Fruit fly (Drosophila melanogaster) whole organism, prepupa: ENCODE measurements around the gene yellow-f.
A peak's percentile ranks its signal among the peaks of the same experiment; 100 is the strongest.

Experiments
- Blimp-1 ChIP-seq: fragments of 200-800 bp; sonication (Bioruptor generic); optimal IDR thresholded peaks from 3 replicates; lab custom pipeline; 2017; ENCODE audit warnings: missing biosample characterization, missing genetic modification characterization, mild to moderate bottlenecking, moderate library complexity, missing genetic modification reagents
- CG10631 ChIP-seq: fragments of 200-800 bp; sonication (Bioruptor generic); optimal IDR thresholded peaks from 2 replicates; lab custom pipeline; 2016; ENCODE audit warnings: missing biosample characterization, missing genetic modification characterization
- CG10669 ChIP-seq: fragments of 200-800 bp; sonication (Bioruptor generic); optimal IDR thresholded peaks from 3 replicates; lab custom pipeline; 2018; ENCODE audit warnings: missing biosample characterization, mild to moderate bottlenecking, missing genetic modification characterization, moderate library complexity
- CG11294 ChIP-seq: fragments of 200-800 bp; sonication (Bioruptor generic); IDR thresholded peaks from 2 replicates; pipeline ENCODE4 v1.3.6; 2022; ENCODE audit warnings: missing biosample characterization, missing genetic modification characterization
- CG11762 ChIP-seq: fragments of 200-800 bp; sonication (Bioruptor generic); optimal IDR thresholded peaks from 3 replicates; lab custom pipeline; 2016; ENCODE audit warnings: missing biosample characterization, missing genetic modification characterization; ENCODE audit not compliant: insufficient read depth
- CG11902 ChIP-seq: fragments of 200-800 bp; sonication (Bioruptor generic); optimal IDR thresholded peaks from 3 replicates; lab custom pipeline; 2016; ENCODE audit warnings: missing biosample characterization, missing genetic modification characterization
- CG15336 ChIP-seq: fragments of 200-800 bp; sonication (Bioruptor generic); IDR thresholded peaks from 2 replicates; pipeline ENCODE4 v1.3.6; 2022; ENCODE audit warnings: missing biosample characterization, missing genetic modification characterization
- CG16779 ChIP-seq: fragments of 200-800 bp; sonication (Bioruptor generic); optimal IDR thresholded peaks from 3 replicates; lab custom pipeline; 2017; ENCODE audit warnings: missing biosample characterization, mild to moderate bottlenecking, missing genetic modification characterization
- CG3032 ChIP-seq: fragments of 200-800 bp; optimal IDR thresholded peaks from 2 replicates; lab custom pipeline; 2019; ENCODE audit warnings: missing biosample characterization, mild to moderate bottlenecking, missing genetic modification characterization, moderate library complexity
- CG31627 ChIP-seq: fragments of 200-800 bp; sonication (Bioruptor generic); optimal IDR thresholded peaks from 3 replicates; lab custom pipeline; 2016; ENCODE audit warnings: missing biosample characterization, missing genetic modification characterization
- CG32006 ChIP-seq: fragments of 200-800 bp; sonication (Bioruptor generic); optimal IDR thresholded peaks from 3 replicates; lab custom pipeline; 2017; ENCODE audit warnings: missing biosample characterization, mild to moderate bottlenecking, missing genetic modification characterization
- CG34406 ChIP-seq: fragments of 200-800 bp; sonication (Bioruptor generic); optimal IDR thresholded peaks from 3 replicates; lab custom pipeline; 2016; ENCODE audit warnings: missing biosample characterization, missing genetic modification characterization
- CG3919 ChIP-seq: fragments of 200-800 bp; sonication (Bioruptor generic); optimal IDR thresholded peaks from 3 replicates; lab custom pipeline; 2016; ENCODE audit warnings: missing biosample characterization, missing genetic modification characterization
- CG6276 ChIP-seq: fragments of 200-800 bp; sonication (Bioruptor generic); optimal IDR thresholded peaks from 2 replicates; lab custom pipeline; 2017; ENCODE audit warnings: missing biosample characterization, mild to moderate bottlenecking, missing genetic modification characterization
- CG6792 ChIP-seq: fragments of 200-800 bp; sonication (Bioruptor generic); optimal IDR thresholded peaks from 3 replicates; lab custom pipeline; 2016; ENCODE audit warnings: missing biosample characterization, missing genetic modification characterization
- CG6854 ChIP-seq: fragments of 200-800 bp; sonication (Bioruptor generic); optimal IDR thresholded peaks from 2 replicates; lab custom pipeline; 2017; ENCODE audit warnings: missing biosample characterization, mild to moderate bottlenecking, missing genetic modification characterization
- CG7368 ChIP-seq: fragments of 200-800 bp; sonication (Bioruptor generic); optimal IDR thresholded peaks from 3 replicates; lab custom pipeline; 2016; ENCODE audit warnings: missing biosample characterization, missing genetic modification characterization
- CG8319 ChIP-seq: fragments of 200-800 bp; sonication (Bioruptor generic); optimal IDR thresholded peaks from 3 replicates; lab custom pipeline; 2016; ENCODE audit warnings: missing biosample characterization, missing genetic modification characterization
- CG8632 ChIP-seq: fragments of 200-800 bp; sonication (Bioruptor generic); optimal IDR thresholded peaks from 3 replicates; lab custom pipeline; 2016; ENCODE audit warnings: missing biosample characterization, missing genetic modification characterization
- CG9139 ChIP-seq: fragments of 200-800 bp; sonication (Bioruptor generic); optimal IDR thresholded peaks from 3 replicates; lab custom pipeline; 2017; ENCODE audit warnings: missing biosample characterization, mild to moderate bottlenecking, missing genetic modification characterization
- Eip78C ChIP-seq: fragments of 200-800 bp; sonication (Bioruptor generic); peaks from one replicate; lab custom pipeline; 2016; ENCODE audit warnings: missing biosample characterization, missing genetic modification characterization
- Ets96B ChIP-seq: fragments of 200-800 bp; optimal IDR thresholded peaks from 2 replicates; lab custom pipeline; 2019; ENCODE audit warnings: missing biosample characterization, mild to moderate bottlenecking, missing genetic modification characterization, moderate library complexity
- Hr38 ChIP-seq: sonication (Bioruptor generic); optimal IDR thresholded peaks from 2 replicates; lab custom pipeline; 2016; ENCODE audit warnings: missing biosample characterization, missing genetic modification characterization
- Hr39 ChIP-seq: fragments of 200-800 bp; sonication (Bioruptor generic); optimal IDR thresholded peaks from 2 replicates; lab custom pipeline; 2016; ENCODE audit warnings: missing biosample characterization, missing genetic modification characterization
- Met ChIP-seq: fragments of 200-800 bp; sonication (Bioruptor generic); optimal IDR thresholded peaks from 3 replicates; lab custom pipeline; 2016; ENCODE audit warnings: missing biosample characterization, missing genetic modification characterization
- OdsH ChIP-seq: fragments of 200-800 bp; sonication (Bioruptor generic); optimal IDR thresholded peaks from 3 replicates; lab custom pipeline; 2016; ENCODE audit warnings: missing biosample characterization, missing genetic modification characterization
- Smox ChIP-seq: fragments of 200-800 bp; sonication (Bioruptor generic); optimal IDR thresholded peaks from 3 replicates; lab custom pipeline; 2016; ENCODE audit warnings: missing biosample characterization, missing genetic modification characterization
- Sox102F ChIP-seq: fragments of 200-800 bp; sonication (Bioruptor generic); optimal IDR thresholded peaks from 2 replicates; lab custom pipeline; 2016; ENCODE audit warnings: missing biosample characterization, mild to moderate bottlenecking, missing genetic modification characterization
- Sox14 ChIP-seq: fragments of 200-800 bp; sonication (Bioruptor generic); optimal IDR thresholded peaks from 3 replicates; lab custom pipeline; 2016; ENCODE audit warnings: missing biosample characterization, missing genetic modification characterization
- achi ChIP-seq: fragments of 200-800 bp; sonication (Bioruptor generic); optimal IDR thresholded peaks from 3 replicates; lab custom pipeline; 2016; ENCODE audit warnings: missing biosample characterization, missing genetic modification characterization
- acj6 ChIP-seq: fragments of 200-800 bp; sonication (Bioruptor generic); optimal IDR thresholded peaks from 3 replicates; lab custom pipeline; 2016; ENCODE audit warnings: missing biosample characterization, missing genetic modification characterization
- cyc ChIP-seq: fragments of 200-800 bp; sonication (Bioruptor generic); optimal IDR thresholded peaks from 3 replicates; lab custom pipeline; 2016; ENCODE audit warnings: missing biosample characterization, missing genetic modification characterization
- dac ChIP-seq: fragments of 200-800 bp; sonication (Bioruptor generic); optimal IDR thresholded peaks from 2 replicates; lab custom pipeline; 2017; ENCODE audit warnings: missing biosample characterization, mild to moderate bottlenecking, missing genetic modification characterization
- dsx ChIP-seq: fragments of 200-800 bp; optimal IDR thresholded peaks from 3 replicates; lab custom pipeline; 2019; ENCODE audit warnings: missing biosample characterization, mild to moderate bottlenecking, missing genetic modification characterization, moderate library complexity; ENCODE audit not compliant: poor library complexity, severe bottlenecking
- eg ChIP-seq: fragments of 200-800 bp; sonication (Bioruptor generic); IDR thresholded peaks from 3 replicates; pipeline ENCODE4 v1.3.6; 2022; ENCODE audit warnings: missing biosample characterization, missing genetic modification characterization
- esn ChIP-seq: fragments of 200-800 bp; sonication (Bioruptor generic); optimal IDR thresholded peaks from 2 replicates; lab custom pipeline; 2016; ENCODE audit warnings: missing biosample characterization, mild to moderate bottlenecking, missing genetic modification characterization, moderate library complexity
- fkh ChIP-seq: fragments of 200-800 bp; sonication (Bioruptor generic); optimal IDR thresholded peaks from 3 replicates; lab custom pipeline; 2017; ENCODE audit warnings: missing biosample characterization, mild to moderate bottlenecking, missing genetic modification characterization, moderate library complexity
- lz ChIP-seq: fragments of 200-800 bp; sonication (Bioruptor generic); optimal IDR thresholded peaks from 3 replicates; lab custom pipeline; 2016; ENCODE audit warnings: missing biosample characterization, missing genetic modification characterization
- net ChIP-seq: fragments of 200-800 bp; sonication (Bioruptor generic); optimal IDR thresholded peaks from 3 replicates; lab custom pipeline; 2016; ENCODE audit warnings: missing biosample characterization, missing genetic modification characterization
- svp ChIP-seq: fragments of 200-800 bp; sonication (Bioruptor generic); peaks from one replicate; lab custom pipeline; 2016; ENCODE audit warnings: missing biosample characterization, missing genetic modification characterization
- topi ChIP-seq: fragments of 200-800 bp; sonication (Bioruptor generic); optimal IDR thresholded peaks from 3 replicates; lab custom pipeline; 2016; ENCODE audit warnings: missing biosample characterization, missing genetic modification characterization
- vri ChIP-seq: fragments of 200-800 bp; sonication (Bioruptor generic); optimal IDR thresholded peaks from 3 replicates; lab custom pipeline; 2016; ENCODE audit warnings: missing biosample characterization, mild to moderate bottlenecking, missing genetic modification characterization

Gene yellow-f

DNA sequence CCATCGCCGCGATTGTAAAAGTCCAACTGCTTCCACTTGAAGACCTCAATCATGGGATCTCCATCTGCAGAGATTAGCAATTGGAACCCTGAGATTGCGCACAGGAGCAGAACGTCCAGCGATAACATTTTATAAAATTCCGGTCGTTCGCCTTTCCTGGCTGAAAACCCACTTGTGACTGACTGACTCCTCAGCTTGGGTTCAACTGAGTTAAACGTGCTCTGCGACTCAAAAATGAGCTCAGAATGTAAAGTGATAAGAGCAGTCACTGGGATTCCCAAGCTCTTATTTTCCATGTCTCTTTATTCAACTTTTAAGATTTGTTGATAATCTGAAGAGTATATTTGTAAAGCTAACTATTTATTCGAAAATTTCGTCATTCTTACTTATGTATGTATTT lies at the start of gene yellow-f:
Gene yellow-f, minus strand, starts transcription at position 184 of the 400 bp plus-strand sequence.
- TF ChIP-seq CG10669 (GFP tag; lab: Kevin White, UChicago) = no peak
- no peak for TF ChIP-seq CG3919 (GFP tag; lab: Kevin White, UChicago)
- TF ChIP-seq svp (GFP tag; lab: Kevin White, UChicago) = peak; percentile 98

DNA sequence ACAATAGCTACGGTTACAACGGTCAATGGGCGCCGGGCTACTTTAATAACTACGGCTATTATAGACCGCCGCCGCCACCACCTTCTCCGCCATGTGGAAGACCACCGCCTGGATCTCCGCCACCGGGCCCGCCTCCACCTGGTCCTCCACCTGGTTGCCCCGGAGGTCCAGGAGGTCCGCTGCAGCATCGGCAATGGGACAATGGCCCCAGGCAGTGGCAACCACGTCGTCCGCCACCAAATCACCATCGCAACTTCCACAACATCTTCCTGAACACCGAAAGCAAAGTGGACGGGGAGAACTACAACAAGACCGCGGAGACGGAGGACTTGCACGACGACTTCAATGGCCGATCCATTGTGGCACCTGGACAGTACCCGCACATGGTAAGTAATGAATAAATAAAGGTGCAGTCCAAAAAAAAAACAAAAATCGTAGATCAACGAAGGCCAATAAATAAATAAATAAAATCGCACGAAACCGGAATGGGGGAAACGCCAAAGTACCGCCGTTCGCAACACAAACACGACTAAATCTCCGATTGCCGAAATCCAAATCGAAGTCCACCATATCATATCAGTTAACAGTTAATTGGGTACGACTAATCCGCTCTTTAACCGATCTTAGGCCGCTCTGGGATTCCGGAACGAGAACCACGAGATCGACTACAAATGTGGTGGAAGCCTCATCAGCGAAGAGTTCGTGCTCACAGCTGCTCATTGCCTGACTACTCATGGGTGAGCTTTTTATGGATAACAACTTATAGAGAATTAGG lies 49.4 kb upstream of the yellow-f start, which contains the start of gene snk:
Gene snk, minus strand, starts transcription at position 513 of the 775 bp plus-strand sequence.
- TF ChIP-seq dsx (GFP tag; lab: Kevin White, UChicago) = no peak
- no peak for TF ChIP-seq topi (GFP tag; lab: Kevin White, UChicago)
- TF ChIP-seq lz (GFP tag; lab: Kevin White, UChicago) = no peak
- no peak for TF ChIP-seq Smox (GFP tag; lab: Kevin White, UChicago)
- TF ChIP-seq CG3032 = no peak
- no peak for TF ChIP-seq CG8632 (GFP tag; lab: Kevin White, UChicago)
- TF ChIP-seq CG6854 (GFP tag; lab: Kevin White, UChicago) = no peak
- TF ChIP-seq CG6792 = no peak
- no peak for TF ChIP-seq Blimp-1 (GFP tag; lab: Kevin White, UChicago)
- TF ChIP-seq, all 60 proteins: peak for 0

DNA sequence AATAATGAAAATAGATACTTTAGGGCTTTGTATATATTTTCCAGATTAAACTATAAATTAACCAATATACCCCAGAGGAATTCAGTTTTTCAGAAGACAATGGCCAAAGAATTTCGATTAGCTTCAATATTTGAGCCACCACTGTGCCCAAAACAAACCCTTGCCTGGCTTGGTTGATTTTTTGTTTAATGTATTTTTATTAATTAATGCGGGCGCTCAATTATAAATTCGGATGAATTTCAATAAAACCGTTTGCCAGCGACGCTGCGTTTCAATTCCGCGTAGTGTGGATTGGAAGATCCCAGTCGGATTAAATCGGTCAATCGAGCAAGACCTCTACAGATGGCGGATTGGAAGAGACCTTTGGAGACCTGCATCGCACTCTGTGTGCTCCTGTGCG lies 48.7 kb upstream of the yellow-f start, which contains the start of gene CG11670:
Gene CG11670, plus strand, starts transcription at position 301 of the 400 bp plus-strand sequence.
- no peak for TF ChIP-seq eg (GFP tag; lab: Robert Waterston, UW)
- TF ChIP-seq CG32006 (GFP tag; lab: Kevin White, UChicago) = no peak
- no peak for TF ChIP-seq achi
- TF ChIP-seq Sox14 = no peak
- TF ChIP-seq CG7368 (GFP tag; lab: Kevin White, UChicago) = no peak
- no peak for TF ChIP-seq topi (GFP tag; lab: Kevin White, UChicago)
- no peak for TF ChIP-seq lz (GFP tag; lab: Kevin White, UChicago)
- TF ChIP-seq CG6792 = no peak

DNA sequence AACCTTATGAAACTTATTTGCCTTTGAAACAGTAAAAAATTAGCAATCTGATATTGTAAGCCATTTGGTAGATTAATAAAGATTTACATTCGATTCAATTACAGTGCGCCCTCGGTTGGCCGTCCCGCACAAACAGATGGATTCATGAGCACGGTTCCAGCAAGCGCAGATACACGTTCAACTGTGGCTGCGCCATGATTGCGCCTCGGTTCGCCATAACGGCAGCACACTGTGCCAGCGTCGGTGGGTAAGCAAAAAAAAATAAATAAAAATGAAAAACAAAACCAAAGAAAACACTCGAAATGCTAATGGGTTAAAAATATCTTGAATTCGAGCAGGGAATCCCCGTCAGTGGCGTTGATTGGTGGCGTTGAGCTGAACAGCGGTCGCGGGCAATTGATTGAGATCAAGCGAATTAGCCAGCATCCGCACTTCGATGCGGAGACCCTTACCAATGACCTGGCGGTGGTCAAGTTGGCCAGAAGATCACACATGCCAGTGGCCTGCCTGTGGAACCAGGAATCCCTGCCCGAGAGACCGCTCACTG lies 46.1 kb upstream of the yellow-f start:
- TF ChIP-seq lz (GFP tag; lab: Kevin White, UChicago) (peak; percentile 24), fkh (GFP tag; lab: Kevin White, UChicago) (no peak), Blimp-1 (GFP tag; lab: Kevin White, UChicago) (no peak), dac (GFP tag; lab: Kevin White, UChicago) (no peak), Hr39 (peak; percentile 51), Hr38 (GFP tag; lab: Kevin White, UChicago) (no peak), Met (GFP tag; lab: Kevin White, UChicago) (peak; percentile 51), CG8319 (GFP tag; lab: Kevin White, UChicago) (no peak), esn (GFP tag; lab: Kevin White, UChicago) (no peak), cyc (GFP tag; lab: Kevin White, UChicago) (peak; percentile 17), CG31627 (peak; percentile 43), CG15336 (GFP tag; lab: Robert Waterston, UW) (no peak), svp (GFP tag; lab: Kevin White, UChicago) (peak; percentile 64), CG11294 (GFP tag; lab: Robert Waterston, UW) (no peak), CG11902 (GFP tag; lab: Kevin White, UChicago) (no peak), CG8632 (GFP tag; lab: Kevin White, UChicago) (peak; percentile 27), Sox102F (peak; percentile 8), CG9139 (GFP tag; lab: Kevin White, UChicago) (no peak), CG11762 (no peak), net (peak; percentile 8), CG10669 (GFP tag; lab: Kevin White, UChicago) (no peak), CG3919 (GFP tag; lab: Kevin White, UChicago) (no peak), achi (peak; percentile 17), vri (GFP tag; lab: Kevin White, UChicago) (no peak), CG10631 (GFP tag; lab: Kevin White, UChicago) (no peak), CG7368 (GFP tag; lab: Kevin White, UChicago) (no peak), Eip78C (GFP tag; lab: Kevin White, UChicago) (peak; percentile 57), acj6 (GFP tag; lab: Kevin White, UChicago) (no peak), CG34406 (GFP tag; lab: Kevin White, UChicago) (peak; percentile 36), CG6792 (no peak), CG3032 (no peak), OdsH (no peak), CG16779 (no peak), Ets96B (tag; lab: Kevin White, UChicago) (no peak), CG6276 (GFP tag; lab: Kevin White, UChicago) (no peak)
